In genomic region chr3L:16580049-16580448, dm6 we compare ENCODE assay signal across 1 fruit fly cellular context.
TF ChIP-seq lines count a peak whose summit lies in the region.

nxf2 (minus strand) TSS chr3L:16580306.

TF ChIP-seq in whole organism, embryonic, 481 proteins besides CTCF, POLR2A, EP300 and RAD21 (continued from another document and continues in another):
- TF ChIP-seq CG10565 (GFP tag; optimal IDR thresholded peaks at IDR 0.05; lab: Kevin White, UChicago): no peak
- no peak for TF ChIP-seq corto (GFP tag; optimal IDR thresholded peaks at IDR 0.05; lab: Kevin White, UChicago)
- no peak for TF ChIP-seq YL-1 (GFP tag; optimal IDR thresholded peaks at IDR 0.05; lab: Kevin White, UChicago)
- no peak for TF ChIP-seq kah (GFP tag; optimal IDR thresholded peaks at IDR 0.05; lab: Kevin White, UChicago)
- TF ChIP-seq stwl (tag; optimal IDR thresholded peaks at IDR 0.05; lab: Kevin White, UChicago): peak; percentile 25
- TF ChIP-seq caup (GFP tag; optimal IDR thresholded peaks at IDR 0.05; lab: Kevin White, UChicago; ENCODE audit: severe bottlenecking): no peak
- no peak for TF ChIP-seq esg (GFP tag; conservative IDR thresholded peaks at IDR 0.05; lab: Robert Waterston, UW)
- no peak for TF ChIP-seq CG17568 (GFP tag; optimal IDR thresholded peaks at IDR 0.05; lab: Kevin White, UChicago)
- TF ChIP-seq CG1529 (GFP tag; optimal IDR thresholded peaks at IDR 0.05; lab: Kevin White, UChicago): no peak
- TF ChIP-seq CG2199 (GFP tag; IDR thresholded peaks at IDR 0.05; lab: Robert Waterston, UW): 0 out of 3 replicates have a peak, but pooled peaks have one; percentile 41
- TF ChIP-seq Pdp1 (GFP tag; optimal IDR thresholded peaks at IDR 0.05; lab: Kevin White, UChicago): no peak
- TF ChIP-seq p53 (GFP tag; optimal IDR thresholded peaks at IDR 0.05; lab: Kevin White, UChicago): no peak
- TF ChIP-seq Dip2 (GFP tag; IDR thresholded peaks at IDR 0.05; lab: Robert Waterston, UW): no peak
- TF ChIP-seq ftz-f1 (GFP tag; optimal IDR thresholded peaks at IDR 0.05; lab: Kevin White, UChicago): no peak
- TF ChIP-seq CG10209 (GFP tag; optimal IDR thresholded peaks at IDR 0.05; lab: Kevin White, UChicago): no peak
- TF ChIP-seq CG1792 (GFP tag; optimal IDR thresholded peaks at IDR 0.05; lab: Kevin White, UChicago): no peak
- TF ChIP-seq CG9215 (GFP tag; IDR thresholded peaks at IDR 0.05; lab: Robert Waterston, UW): no peak
- TF ChIP-seq chm (GFP tag; IDR thresholded peaks at IDR 0.05; lab: Robert Waterston, UW): no peak
- no peak for TF ChIP-seq CG10274 (GFP tag; optimal IDR thresholded peaks at IDR 0.05; lab: Kevin White, UChicago)
- TF ChIP-seq CG12744 (GFP tag; optimal IDR thresholded peaks at IDR 0.05; lab: Kevin White, UChicago): no peak
- no peak for TF ChIP-seq CG14050 (GFP tag; IDR thresholded peaks at IDR 0.05; lab: Robert Waterston, UW)
- no peak for TF ChIP-seq CG32767 (GFP tag; IDR thresholded peaks at IDR 0.05; lab: Robert Waterston, UW)
- no peak for TF ChIP-seq psq (GFP tag; optimal IDR thresholded peaks at IDR 0.05; lab: Kevin White, UChicago)
- no peak for TF ChIP-seq Dek (tag; optimal IDR thresholded peaks at IDR 0.05; lab: Kevin White, UChicago)
- peak; percentile 54 for TF ChIP-seq unc-4 (GFP tag; IDR thresholded peaks at IDR 0.05; lab: Robert Waterston, UW; ENCODE audit: partially characterized antibody)
- TF ChIP-seq Nf-YB (GFP tag; optimal IDR thresholded peaks at IDR 0.05; lab: Kevin White, UChicago): no peak
- TF ChIP-seq zfh2 (GFP tag; optimal IDR thresholded peaks at IDR 0.05; lab: Kevin White, UChicago): no peak
- TF ChIP-seq sens (GFP tag; lab: Kevin White, UChicago): peak; percentile 83
- no peak for TF ChIP-seq CG17361 (GFP tag; IDR thresholded peaks at IDR 0.05; lab: Robert Waterston, UW)
- no peak for TF ChIP-seq CG15073 (GFP tag; optimal IDR thresholded peaks at IDR 0.05; lab: Kevin White, UChicago)
- TF ChIP-seq Sry-β (GFP tag; optimal IDR thresholded peaks at IDR 0.05; lab: Kevin White, UChicago): no peak
- TF ChIP-seq oc (tag; optimal IDR thresholded peaks at IDR 0.05; lab: Kevin White, UChicago): no peak
- no peak for TF ChIP-seq CG3838 (GFP tag; optimal IDR thresholded peaks at IDR 0.05; lab: Kevin White, UChicago)
- TF ChIP-seq B-H2 (GFP tag; optimal IDR thresholded peaks at IDR 0.05; lab: Kevin White, UChicago): no peak
- no peak for TF ChIP-seq CG30431 (GFP tag; optimal IDR thresholded peaks at IDR 0.05; lab: Kevin White, UChicago)
- no peak for TF ChIP-seq CG7556 (GFP tag; optimal IDR thresholded peaks at IDR 0.05; lab: Kevin White, UChicago)
- no peak for TF ChIP-seq CG8290 (GFP tag; optimal IDR thresholded peaks at IDR 0.05; lab: Kevin White, UChicago)
- no peak for TF ChIP-seq CG8290 (tag; optimal IDR thresholded peaks at IDR 0.05; lab: Kevin White, UChicago)
- no peak for TF ChIP-seq Hmx (GFP tag; optimal IDR thresholded peaks at IDR 0.05; lab: Kevin White, UChicago)
- no peak for TF ChIP-seq wor (GFP tag; IDR thresholded peaks at IDR 0.05; lab: Robert Waterston, UW)
- no peak for TF ChIP-seq trh (GFP tag; optimal IDR thresholded peaks at IDR 0.05; lab: Kevin White, UChicago)
- TF ChIP-seq CG6689 (GFP tag; IDR thresholded peaks at IDR 0.05; lab: Robert Waterston, UW): no peak
- TF ChIP-seq croc (GFP tag; conservative IDR thresholded peaks at IDR 0.05; lab: Robert Waterston, UW): no peak
- no peak for TF ChIP-seq HHEX (GFP tag; optimal IDR thresholded peaks at IDR 0.05; lab: Kevin White, UChicago)
- TF ChIP-seq dm (GFP tag; optimal IDR thresholded peaks at IDR 0.05; lab: Kevin White, UChicago): no peak
- no peak for TF ChIP-seq Abd-B (GFP tag; optimal IDR thresholded peaks at IDR 0.05; lab: Kevin White, UChicago)
- no peak for TF ChIP-seq ERR (GFP tag; optimal IDR thresholded peaks at IDR 0.05; lab: Kevin White, UChicago)
- no peak for TF ChIP-seq CG16863 (GFP tag; optimal IDR thresholded peaks at IDR 0.05; lab: Kevin White, UChicago)
- TF ChIP-seq ase (GFP tag; IDR thresholded peaks at IDR 0.05; lab: Robert Waterston, UW): no peak
- no peak for TF ChIP-seq CG12104 (GFP tag; optimal IDR thresholded peaks at IDR 0.05; lab: Kevin White, UChicago)
- TF ChIP-seq bowl (GFP tag; IDR thresholded peaks at IDR 0.05; lab: Robert Waterston, UW): no peak
- TF ChIP-seq D19B (GFP tag; optimal IDR thresholded peaks at IDR 0.05; lab: Kevin White, UChicago): no peak
- no peak for TF ChIP-seq CG11247 (GFP tag; IDR thresholded peaks at IDR 0.05; lab: Robert Waterston, UW)
- no peak for TF ChIP-seq CG2889 (GFP tag; IDR thresholded peaks at IDR 0.05; lab: Robert Waterston, UW)
- TF ChIP-seq CG1233 (GFP tag; optimal IDR thresholded peaks at IDR 0.05; lab: Kevin White, UChicago): no peak
- no peak for TF ChIP-seq dysf (GFP tag; IDR thresholded peaks at IDR 0.05; lab: Robert Waterston, UW)
- TF ChIP-seq crc (GFP tag; optimal IDR thresholded peaks at IDR 0.05; lab: Kevin White, UChicago): no peak
- TF ChIP-seq Eip74EF (GFP tag; optimal IDR thresholded peaks at IDR 0.05; lab: Kevin White, UChicago): no peak
- TF ChIP-seq salm (tag; optimal IDR thresholded peaks at IDR 0.05; lab: Kevin White, UChicago): no peak
- no peak for TF ChIP-seq tgo (GFP tag; IDR thresholded peaks at IDR 0.05; lab: Robert Waterston, UW)
- no peak for TF ChIP-seq CG17802 (tag; optimal IDR thresholded peaks at IDR 0.05; lab: Kevin White, UChicago)
- peak; percentile 76 for TF ChIP-seq phol (tag; optimal IDR thresholded peaks at IDR 0.05; lab: Kevin White, UChicago)
- peak; percentile 59; the same call in 2 of the 4 replicates for TF ChIP-seq Dll (GFP tag; IDR thresholded peaks at IDR 0.05; lab: Robert Waterston, UW; ENCODE audit: partially characterized antibody)
- TF ChIP-seq Adf1 (GFP tag; IDR thresholded peaks at IDR 0.05; lab: Robert Waterston, UW): no peak
- TF ChIP-seq Xrp1 (GFP tag; IDR thresholded peaks at IDR 0.05; lab: Robert Waterston, UW): 0 out of 2 replicates have a peak, but pooled peaks have one; percentile 25
- TF ChIP-seq knrl (GFP tag; IDR thresholded peaks at IDR 0.05; lab: Robert Waterston, UW; ENCODE audit: partially characterized antibody): peak; percentile 57; the same call in 2 of the 3 replicates
- TF ChIP-seq pb (GFP tag; optimal IDR thresholded peaks at IDR 0.05; lab: Kevin White, UChicago): no peak
- no peak for TF ChIP-seq pho (GFP tag; optimal IDR thresholded peaks at IDR 0.05; lab: Kevin White, UChicago)
- TF ChIP-seq dmrt11E (tag; optimal IDR thresholded peaks at IDR 0.05; lab: Kevin White, UChicago): no peak
- TF ChIP-seq tin (GFP tag; optimal IDR thresholded peaks at IDR 0.05; lab: Kevin White, UChicago): no peak
- TF ChIP-seq dpn (GFP tag; optimal IDR thresholded peaks at IDR 0.05; lab: Kevin White, UChicago): no peak
- TF ChIP-seq CG13123 (GFP tag; optimal IDR thresholded peaks at IDR 0.05; lab: Kevin White, UChicago): no peak
- no peak for TF ChIP-seq gfzf (GFP tag; optimal IDR thresholded peaks at IDR 0.05; lab: Kevin White, UChicago)
- no peak for TF ChIP-seq ro (GFP tag; IDR thresholded peaks at IDR 0.05; lab: Robert Waterston, UW)
- peak; percentile 54 for TF ChIP-seq Myb (GFP tag; optimal IDR thresholded peaks at IDR 0.05; lab: Kevin White, UChicago)
- no peak for TF ChIP-seq CG6683 (GFP tag; optimal IDR thresholded peaks at IDR 0.05; lab: Kevin White, UChicago)
- TF ChIP-seq CoRest (tag; optimal IDR thresholded peaks at IDR 0.05; lab: Kevin White, UChicago): no peak
- TF ChIP-seq grau (tag; optimal IDR thresholded peaks at IDR 0.05; lab: Kevin White, UChicago): no peak
- TF ChIP-seq CG6813 (GFP tag; optimal IDR thresholded peaks at IDR 0.05; lab: Kevin White, UChicago): no peak
- TF ChIP-seq Nf-YC (tag; optimal IDR thresholded peaks at IDR 0.05; lab: Kevin White, UChicago): no peak
- TF ChIP-seq chif (GFP tag; optimal IDR thresholded peaks at IDR 0.05; lab: Kevin White, UChicago): no peak
- TF ChIP-seq HLH4C (GFP tag; IDR thresholded peaks at IDR 0.05; lab: Robert Waterston, UW; ENCODE audit: partially characterized antibody): 0 out of 3 replicates have a peak, but pooled peaks have one; percentile 28
- TF ChIP-seq Lim3 (GFP tag; IDR thresholded peaks at IDR 0.05; lab: Robert Waterston, UW): no peak
- no peak for TF ChIP-seq hb (GFP tag; IDR thresholded peaks at IDR 0.05; lab: Robert Waterston, UW; ENCODE audit: partially characterized antibody)
- TF ChIP-seq gro (GFP tag; optimal IDR thresholded peaks at IDR 0.05; lab: Kevin White, UChicago): no peak
- no peak for TF ChIP-seq CG9876 (GFP tag; optimal IDR thresholded peaks at IDR 0.05; lab: Kevin White, UChicago)
- TF ChIP-seq CG8089 (GFP tag; optimal IDR thresholded peaks at IDR 0.05; lab: Kevin White, UChicago): no peak
- no peak for TF ChIP-seq zfh1 (GFP tag; IDR thresholded peaks at IDR 0.05; lab: Robert Waterston, UW)
- peak; percentile 40 for TF ChIP-seq Sry-δ (GFP tag; optimal IDR thresholded peaks at IDR 0.05; lab: Kevin White, UChicago)
- no peak for TF ChIP-seq CG17385 (GFP tag; optimal IDR thresholded peaks at IDR 0.05; lab: Kevin White, UChicago)
- no peak for TF ChIP-seq CG10431 (GFP tag; optimal IDR thresholded peaks at IDR 0.05; lab: Kevin White, UChicago)
- TF ChIP-seq CG14667 (GFP tag; IDR thresholded peaks at IDR 0.05; lab: Robert Waterston, UW): no peak
- TF ChIP-seq peb (GFP tag; IDR thresholded peaks at IDR 0.05; lab: Robert Waterston, UW): no peak
- TF ChIP-seq CG18262 (tag; optimal IDR thresholded peaks at IDR 0.05; lab: Kevin White, UChicago): no peak
- no peak for TF ChIP-seq CG8924 (tag; optimal IDR thresholded peaks at IDR 0.05; lab: Kevin White, UChicago)
- TF ChIP-seq HmgZ (tag; optimal IDR thresholded peaks at IDR 0.05; lab: Kevin White, UChicago): no peak
- TF ChIP-seq Chrac-16 (GFP tag; optimal IDR thresholded peaks at IDR 0.05; lab: Kevin White, UChicago): no peak
- TF ChIP-seq cad (GFP tag; optimal IDR thresholded peaks at IDR 0.05; lab: Kevin White, UChicago): no peak
- TF ChIP-seq CG3163 (GFP tag; optimal IDR thresholded peaks at IDR 0.05; lab: Kevin White, UChicago): no peak
- TF ChIP-seq CG14710 (tag; optimal IDR thresholded peaks at IDR 0.05; lab: Kevin White, UChicago): peak; percentile 12
- no peak for TF ChIP-seq Ravus (GFP tag; IDR thresholded peaks at IDR 0.05; lab: Robert Waterston, UW)
- TF ChIP-seq CG12071 (GFP tag; optimal IDR thresholded peaks at IDR 0.05; lab: Kevin White, UChicago): no peak
- no peak for TF ChIP-seq ab (GFP tag; optimal IDR thresholded peaks at IDR 0.05; lab: Kevin White, UChicago)
- peak; percentile 43 for TF ChIP-seq nerfin-1 (tag; optimal IDR thresholded peaks at IDR 0.05; lab: Kevin White, UChicago)
- TF ChIP-seq prd (optimal IDR thresholded peaks at IDR 0.05; lab: Kevin White, UChicago): no peak
- no peak for TF ChIP-seq prd (GFP tag; IDR thresholded peaks at IDR 0.05; lab: Robert Waterston, UW)
- TF ChIP-seq pzg (GFP tag; optimal IDR thresholded peaks at IDR 0.05; lab: Kevin White, UChicago): no peak
- TF ChIP-seq Side (GFP tag; optimal IDR thresholded peaks at IDR 0.05; lab: Kevin White, UChicago): no peak
- TF ChIP-seq D19A (tag; optimal IDR thresholded peaks at IDR 0.05; lab: Kevin White, UChicago): no peak
- TF ChIP-seq dmrt99B (tag; optimal IDR thresholded peaks at IDR 0.05; lab: Kevin White, UChicago): no peak
- no peak for TF ChIP-seq Meics (GFP tag; optimal IDR thresholded peaks at IDR 0.05; lab: Kevin White, UChicago)
- TF ChIP-seq CG9437 (GFP tag; optimal IDR thresholded peaks at IDR 0.05; lab: Kevin White, UChicago): no peak
- TF ChIP-seq sisA (GFP tag; IDR thresholded peaks at IDR 0.05; lab: Robert Waterston, UW): no peak
- TF ChIP-seq CG5953 (GFP tag; IDR thresholded peaks at IDR 0.05; lab: Robert Waterston, UW): no peak
- TF ChIP-seq Neu2 (GFP tag; optimal IDR thresholded peaks at IDR 0.05; lab: Kevin White, UChicago; ENCODE audit: borderline replicate concordance): peak; percentile 62
- TF ChIP-seq hbn (GFP tag; IDR thresholded peaks at IDR 0.05; lab: Robert Waterston, UW; ENCODE audit: partially characterized antibody): peak; percentile 44; the same call in 1 of the 2 replicates
- no peak for TF ChIP-seq fru (optimal IDR thresholded peaks at IDR 0.05; lab: Kevin White, UChicago)
- TF ChIP-seq CG6272 (GFP tag; IDR thresholded peaks at IDR 0.05; lab: Robert Waterston, UW): no peak
- TF ChIP-seq Poxn (GFP tag; IDR thresholded peaks at IDR 0.05; lab: Robert Waterston, UW): no peak
- no peak for TF ChIP-seq CG4404 (GFP tag; IDR thresholded peaks at IDR 0.05; lab: Robert Waterston, UW)
- peak; percentile 76 for TF ChIP-seq CG10267 (tag; optimal IDR thresholded peaks at IDR 0.05; lab: Kevin White, UChicago)
- no peak for TF ChIP-seq CG16815 (GFP tag; optimal IDR thresholded peaks at IDR 0.05; lab: Kevin White, UChicago)
- no peak for TF ChIP-seq odd (GFP tag; optimal IDR thresholded peaks at IDR 0.05; lab: Kevin White, UChicago)
- no peak for TF ChIP-seq CG2712 (tag; optimal IDR thresholded peaks at IDR 0.05; lab: Kevin White, UChicago)
- TF ChIP-seq ranshi (GFP tag; IDR thresholded peaks at IDR 0.05; lab: Robert Waterston, UW): no peak
- TF ChIP-seq ac (GFP tag; optimal IDR thresholded peaks at IDR 0.05; lab: Kevin White, UChicago): no peak
- no peak for TF ChIP-seq shn (GFP tag; optimal IDR thresholded peaks at IDR 0.05; lab: Kevin White, UChicago)
- TF ChIP-seq usp (GFP tag; optimal IDR thresholded peaks at IDR 0.05; lab: Kevin White, UChicago): no peak
- no peak for TF ChIP-seq inv (GFP tag; IDR thresholded peaks at IDR 0.05; lab: Robert Waterston, UW; ENCODE audit: partially characterized antibody)
- TF ChIP-seq CG11695 (GFP tag; IDR thresholded peaks at IDR 0.05; lab: Robert Waterston, UW): no peak
- TF ChIP-seq CG43689 (GFP tag; IDR thresholded peaks at IDR 0.05; lab: Robert Waterston, UW): no peak
- no peak for TF ChIP-seq lov (optimal IDR thresholded peaks at IDR 0.05; lab: Kevin White, UChicago)
- no peak for TF ChIP-seq lov (GFP tag; IDR thresholded peaks at IDR 0.05; lab: Robert Waterston, UW)
- TF ChIP-seq CG4328 (GFP tag; optimal IDR thresholded peaks at IDR 0.05; lab: Kevin White, UChicago): no peak
- TF ChIP-seq CG31388 (GFP tag; optimal IDR thresholded peaks at IDR 0.05; lab: Kevin White, UChicago): no peak
- TF ChIP-seq Oli (tag; optimal IDR thresholded peaks at IDR 0.05; lab: Kevin White, UChicago): no peak
- no peak for TF ChIP-seq cg (GFP tag; optimal IDR thresholded peaks at IDR 0.05; lab: Kevin White, UChicago)
- TF ChIP-seq trem (tag; optimal IDR thresholded peaks at IDR 0.05; lab: Kevin White, UChicago): peak; percentile 19
- no peak for TF ChIP-seq h (optimal IDR thresholded peaks at IDR 0.05; lab: Kevin White, UChicago)
- TF ChIP-seq Nf-YA (GFP tag; IDR thresholded peaks at IDR 0.05; lab: Robert Waterston, UW): no peak
